Worm (Caenorhabditis elegans): Measurements from ENCODE around the gene rpia-1.
A peak's percentile ranks its signal among the peaks of the same experiment; 100 is the strongest.

Gene rpia-1

ce11 chrIII:7087691-7088323 lies 35.1 kb upstream of the rpia-1 start, which contains the start of gene fubl-2 (continued):
- no peak for TF ChIP-seq elt-2 (tag; optimal IDR thresholded peaks at IDR 0.05)
- TF ChIP-seq mef-2 (tag; optimal IDR thresholded peaks at IDR 0.05), result no peak
- peak; percentile 73 for TF ChIP-seq egl-13 (tag; optimal IDR thresholded peaks at IDR 0.05)
- no peak for TF ChIP-seq unc-130 (tag; optimal IDR thresholded peaks at IDR 0.05)
- TF ChIP-seq dsc-1 (tag; optimal IDR thresholded peaks at IDR 0.05), result peak; percentile 79
- no peak for TF ChIP-seq sup-37 (GFP tag; optimal IDR thresholded peaks at IDR 0.05)
- TF ChIP-seq aha-1 (tag; optimal IDR thresholded peaks at IDR 0.05), result no peak
- no peak for TF ChIP-seq pqm-1 (tag; optimal IDR thresholded peaks at IDR 0.05)
- no peak; the same call in 1 of the 2 replicates for TF ChIP-seq unc-98 (GFP tag; IDR thresholded peaks at IDR 0.05)
- TF ChIP-seq nhr-20 (tag; optimal IDR thresholded peaks at IDR 0.05), result peak; percentile 74
- TF ChIP-seq egl-27 (tag; optimal IDR thresholded peaks at IDR 0.05), result no peak
- no peak for TF ChIP-seq ceh-63 (GFP tag; optimal IDR thresholded peaks at IDR 0.05)
- peak; percentile 66 for TF ChIP-seq lin-15B (tag; optimal IDR thresholded peaks at IDR 0.05)
- TF ChIP-seq blmp-1 (tag; optimal IDR thresholded peaks at IDR 0.05), result peak; percentile 34
- TF ChIP-seq xbp-1 (tag; optimal IDR thresholded peaks at IDR 0.05), result peak; percentile 74
- peak; percentile 51 for TF ChIP-seq vab-15 (tag; optimal IDR thresholded peaks at IDR 0.05)
- no peak for TF ChIP-seq sptf-1 (tag; optimal IDR thresholded peaks at IDR 0.05)
- peak; percentile 65 for TF ChIP-seq fkh-8 (tag; optimal IDR thresholded peaks at IDR 0.05)
- TF ChIP-seq hlh-17 (GFP tag; optimal IDR thresholded peaks at IDR 0.05; ENCODE audit: borderline replicate concordance), result no peak
- peak; percentile 32 for TF ChIP-seq lin-13 (GFP tag; optimal IDR thresholded peaks at IDR 0.05)
- no peak for TF ChIP-seq ztf-4 (tag; optimal IDR thresholded peaks at IDR 0.05)
- peak; percentile 76 for TF ChIP-seq nhr-47 (tag; optimal IDR thresholded peaks at IDR 0.05)
- TF ChIP-seq ceh-8 (GFP tag; optimal IDR thresholded peaks at IDR 0.05), result no peak
- peak; percentile 83 for TF ChIP-seq lin-14 (GFP tag; optimal IDR thresholded peaks at IDR 0.05)
- TF ChIP-seq efl-3 (GFP tag; optimal IDR thresholded peaks at IDR 0.05), result no peak
- TF ChIP-seq grh-1 (GFP tag; IDR thresholded peaks at IDR 0.05), result no peak
- peak; percentile 0 for TF ChIP-seq F16B12.6 (tag; optimal IDR thresholded peaks at IDR 0.05)
- TF ChIP-seq rnt-1 (tag; optimal IDR thresholded peaks at IDR 0.05), result peak; percentile 94
- TF ChIP-seq pax-3 (tag; optimal IDR thresholded peaks at IDR 0.05), result peak; percentile 62
- TF ChIP-seq isw-1 (GFP tag; IDR thresholded peaks at IDR 0.05), result peak; percentile 46
- TF ChIP-seq ceh-90 (tag; optimal IDR thresholded peaks at IDR 0.05), result peak; percentile 52
- no peak for TF ChIP-seq hlh-4 (tag; optimal IDR thresholded peaks at IDR 0.05)
- peak; percentile 51 for TF ChIP-seq mep-1 (tag; optimal IDR thresholded peaks at IDR 0.05)
- TF ChIP-seq ama-1 (optimal IDR thresholded peaks at IDR 0.05), result no peak
- TF ChIP-seq ces-1 (GFP tag; optimal IDR thresholded peaks at IDR 0.05), result no peak
- no peak for TF ChIP-seq lin-39 (tag; optimal IDR thresholded peaks at IDR 0.05)
- peak; percentile 76 to 77 for TF ChIP-seq lsy-2 (tag; optimal IDR thresholded peaks at IDR 0.05)
- TF ChIP-seq mab-9 (GFP tag; IDR thresholded peaks at IDR 0.05), result no peak
- TF ChIP-seq Y116A8C.19 (tag; optimal IDR thresholded peaks at IDR 0.05; ENCODE audit: borderline replicate concordance), result no peak
- TF ChIP-seq hpl-2 (GFP tag; optimal IDR thresholded peaks at IDR 0.05), result no peak
- no peak for TF ChIP-seq jun-1 (tag; optimal IDR thresholded peaks at IDR 0.05)
- TF ChIP-seq ets-5 (GFP tag; IDR thresholded peaks at IDR 0.05), result no peak
- TF ChIP-seq unc-86 (tag; optimal IDR thresholded peaks at IDR 0.05), result peak; percentile 43

- TF ChIP-seq swsn-7 (tag; optimal IDR thresholded peaks at IDR 0.05) (peak; percentile 35), mdl-1 (tag; optimal IDR thresholded peaks at IDR 0.05) (no peak), pax-3 (tag; optimal IDR thresholded peaks at IDR 0.05) (peak; percentile 45), hpl-2 (GFP tag; optimal IDR thresholded peaks at IDR 0.05) (no peak), nhr-47 (tag; optimal IDR thresholded peaks at IDR 0.05) (peak; percentile 67), rnt-1 (tag; optimal IDR thresholded peaks at IDR 0.05) (no peak), pag-3 (tag; optimal IDR thresholded peaks at IDR 0.05; ENCODE audit: borderline replicate concordance, insufficient read depth) (no peak), snpc-4 (tag; optimal IDR thresholded peaks at IDR 0.05) (no peak), unc-130 (tag; optimal IDR thresholded peaks at IDR 0.05) (no peak), fkh-10 (GFP tag; optimal IDR thresholded peaks at IDR 0.05) (no peak), dpl-1 (GFP tag; optimal IDR thresholded peaks at IDR 0.05) (no peak), C34B4.2 (tag; optimal IDR thresholded peaks at IDR 0.05) (no peak), mef-2 (tag; optimal IDR thresholded peaks at IDR 0.05) (no peak), C04F5.9 (tag; optimal IDR thresholded peaks at IDR 0.05) (no peak), lin-14 (GFP tag; optimal IDR thresholded peaks at IDR 0.05) (no peak), mab-9 (GFP tag; IDR thresholded peaks at IDR 0.05) (no peak), unc-98 (GFP tag; IDR thresholded peaks at IDR 0.05) (no peak), lin-13 (GFP tag; optimal IDR thresholded peaks at IDR 0.05) (no peak), ceh-63 (GFP tag; optimal IDR thresholded peaks at IDR 0.05) (no peak), ceh-82 (tag; optimal IDR thresholded peaks at IDR 0.05) (no peak)
These were observed 32.4 kb upstream of the rpia-1 start, which contains the start of gene ZK418.10 for ce11 chrIII:7090545-7090944. Gene ZK418.10 (minus strand): TSS chrIII:7090692.
